Worm (Caenorhabditis elegans) whole organism, L1 larva: ENCODE results near the gene fask-1.

Source experiments
- C16A3.4 ChIP-seq: fragments of 150-350 bp; optimal IDR thresholded peaks from 2 replicates; lab custom pipeline; 2014; ENCODE audit warnings: missing biosample characterization, missing genetic modification characterization
- F16B12.6 ChIP-seq: fragments of 150-350 bp; optimal IDR thresholded peaks from 2 replicates; lab custom pipeline; 2014; ENCODE audit warnings: missing biosample characterization, missing genetic modification characterization
- alr-1 ChIP-seq: fragments of 200-800 bp; sonication (Bioruptor generic); optimal IDR thresholded peaks from 2 replicates; lab custom pipeline; 2018; ENCODE audit warnings: borderline replicate concordance, mild to moderate bottlenecking, missing genetic modification characterization, missing compliant biosample characterization
- aly-2 ChIP-seq: fragments of 150-350 bp; optimal IDR thresholded peaks from 2 replicates; lab custom pipeline; 2014; ENCODE audit warnings: missing biosample characterization, missing genetic modification characterization
- blmp-1 ChIP-seq: fragments of 150-350 bp; optimal IDR thresholded peaks from 2 replicates; lab custom pipeline; 2014; ENCODE audit warnings: missing biosample characterization, missing genetic modification characterization
- ceh-8 ChIP-seq: fragments of 200-800 bp; sonication (Bioruptor generic); optimal IDR thresholded peaks from 2 replicates; lab custom pipeline; 2018; ENCODE audit warnings: mild to moderate bottlenecking, missing genetic modification characterization, moderate library complexity, missing compliant biosample characterization
- ceh-88 ChIP-seq: fragments of 200-800 bp; sonication (Bioruptor generic); IDR thresholded peaks from 2 replicates; pipeline ENCODE4 v1.3.6; 2022; ENCODE audit warnings: missing genetic modification characterization, missing compliant biosample characterization
- ceh-90 ChIP-seq: sonication (generic microtip); optimal IDR thresholded peaks from 2 replicates; lab custom pipeline; 2016; ENCODE audit warnings: missing genetic modification characterization, missing compliant biosample characterization
- efl-1 ChIP-seq, 4 experiments: fragments of 150-350 bp; optimal IDR thresholded peaks in 3 of 4; peaks in 1 of 4; 1 replicate in 1 of 4; 2 replicates in 3 of 4; lab custom pipeline; 2014; ENCODE audit warnings: missing biosample characterization in 2 of 4, missing genetic modification characterization in 2 of 4, missing genetic modification reagents in 2 of 4
- egl-13 ChIP-seq: sonication (generic microtip); optimal IDR thresholded peaks from 2 replicates; lab custom pipeline; 2016; ENCODE audit warnings: missing genotype, missing genetic modification reagents, missing genetic modification characterization, missing compliant biosample characterization
- egl-27 ChIP-seq, 2 experiments: fragments of 150-350 bp in 1 of 2; sonication (generic microtip); optimal IDR thresholded peaks; 3 replicates each; lab custom pipeline; 2017 to 2018; ENCODE audit warnings: missing biosample characterization in 2 of 2, missing genetic modification characterization in 2 of 2, missing genetic modification reagents in 2 of 2
- elt-3 ChIP-seq, 6 experiments: fragments of 150-350 bp in 1 of 6; sonication (generic microtip); optimal IDR thresholded peaks; 2 replicates each; lab custom pipeline; 2017 to 2018; ENCODE audit warnings: missing biosample characterization in 6 of 6, missing genetic modification characterization in 6 of 6, inconsistent platforms in 1 of 6
- ets-5 ChIP-seq: fragments of 200-800 bp; sonication (Bioruptor generic); IDR thresholded peaks from 2 replicates; pipeline ENCODE4 v1.3.6; 2022; ENCODE audit warnings: missing genetic modification characterization, missing compliant biosample characterization
- fkh-4 ChIP-seq: sonication (generic microtip); optimal IDR thresholded peaks from 2 replicates; lab custom pipeline; 2016; ENCODE audit warnings: missing compliant biosample characterization, missing genetic modification characterization, borderline replicate concordance
- fkh-8 ChIP-seq: sonication (generic microtip); optimal IDR thresholded peaks from 2 replicates; lab custom pipeline; 2016; ENCODE audit warnings: mild to moderate bottlenecking, missing genetic modification characterization, missing compliant biosample characterization
- grh-1 ChIP-seq: fragments of 200-800 bp; sonication (Bioruptor generic); IDR thresholded peaks from 2 replicates; pipeline ENCODE4 v1.3.6; 2022; ENCODE audit warnings: missing genetic modification reagents, missing genetic modification characterization, missing compliant biosample characterization
- hlh-17 ChIP-seq: fragments of 200-800 bp; sonication (Bioruptor generic); optimal IDR thresholded peaks from 2 replicates; lab custom pipeline; 2018; ENCODE audit warnings: missing genetic modification characterization, mild to moderate bottlenecking, missing compliant biosample characterization, moderate library complexity, borderline replicate concordance
- hpl-2 ChIP-seq: fragments of 150-350 bp; optimal IDR thresholded peaks from 2 replicates; lab custom pipeline; 2014; ENCODE audit warnings: missing biosample characterization, missing genetic modification reagents, missing genetic modification characterization
- irx-1 ChIP-seq: sonication (generic microtip); optimal IDR thresholded peaks from 2 replicates; lab custom pipeline; 2016; ENCODE audit warnings: missing genetic modification characterization, missing compliant biosample characterization
- jun-1 ChIP-seq: fragments of 150-350 bp; optimal IDR thresholded peaks from 2 replicates; lab custom pipeline; 2014; ENCODE audit warnings: missing biosample characterization, missing genetic modification reagents, missing genetic modification characterization
- lin-13 ChIP-seq: fragments of 150-350 bp; optimal IDR thresholded peaks from 2 replicates; lab custom pipeline; 2014; ENCODE audit warnings: missing biosample characterization, missing genetic modification reagents, missing genetic modification characterization
- lin-39 ChIP-seq: fragments of 150-350 bp; optimal IDR thresholded peaks from 2 replicates; lab custom pipeline; 2014; ENCODE audit warnings: missing biosample characterization, missing genetic modification reagents, missing genetic modification characterization
- lir-3 ChIP-seq: sonication (generic microtip); optimal IDR thresholded peaks from 2 replicates; lab custom pipeline; 2016; ENCODE audit warnings: mild to moderate bottlenecking, missing genetic modification characterization, moderate library complexity, missing compliant biosample characterization; ENCODE audit not compliant: poor library complexity
- lsy-2 ChIP-seq, 2 experiments: fragments of 150-350 bp; optimal IDR thresholded peaks; 2 replicates each; lab custom pipeline; 2014; ENCODE audit warnings: missing biosample characterization in 2 of 2, missing genetic modification characterization in 2 of 2
- mab-9 ChIP-seq: fragments of 200-800 bp; sonication (Bioruptor generic); IDR thresholded peaks from 2 replicates; pipeline ENCODE4 v1.3.6; 2022; ENCODE audit warnings: missing genetic modification reagents, missing genetic modification characterization, missing compliant biosample characterization
- mef-2 ChIP-seq: fragments of 150-350 bp; optimal IDR thresholded peaks from 2 replicates; lab custom pipeline; 2014; ENCODE audit warnings: missing biosample characterization, missing genetic modification characterization
- mep-1 ChIP-seq: fragments of 150-350 bp; optimal IDR thresholded peaks from 2 replicates; lab custom pipeline; 2014; ENCODE audit warnings: missing biosample characterization, missing genetic modification characterization
- nhr-11 ChIP-seq: fragments of 150-350 bp; optimal IDR thresholded peaks from 2 replicates; lab custom pipeline; 2014; ENCODE audit warnings: missing biosample characterization, missing genetic modification characterization
- nhr-12 ChIP-seq: sonication (generic microtip); optimal IDR thresholded peaks from 2 replicates; lab custom pipeline; 2017; ENCODE audit warnings: missing biosample characterization, missing genetic modification characterization
- nhr-237 ChIP-seq: fragments of 150-350 bp; optimal IDR thresholded peaks from 2 replicates; lab custom pipeline; 2014; ENCODE audit warnings: missing biosample characterization, missing genetic modification characterization
- nhr-28 ChIP-seq: fragments of 150-350 bp; optimal IDR thresholded peaks from 2 replicates; lab custom pipeline; 2014; ENCODE audit warnings: missing biosample characterization, missing genetic modification characterization
- nhr-71 ChIP-seq: sonication (generic microtip); optimal IDR thresholded peaks from 2 replicates; lab custom pipeline; 2016; ENCODE audit warnings: mild to moderate bottlenecking, missing genetic modification characterization, moderate library complexity, missing compliant biosample characterization
- nhr-77 ChIP-seq: fragments of 150-350 bp; optimal IDR thresholded peaks from 2 replicates; lab custom pipeline; 2014; ENCODE audit warnings: missing biosample characterization, missing genetic modification characterization
- nhr-84 ChIP-seq: sonication (generic microtip); optimal IDR thresholded peaks from 2 replicates; lab custom pipeline; 2017; ENCODE audit warnings: missing biosample characterization, missing genetic modification characterization
- nhr-85 ChIP-seq: sonication (generic microtip); peaks from one replicate; lab custom pipeline; 2016; ENCODE audit warnings: missing genetic modification characterization, inconsistent platforms, missing compliant biosample characterization
- nhr-90 ChIP-seq: sonication (generic microtip); optimal IDR thresholded peaks from 2 replicates; lab custom pipeline; 2016; ENCODE audit warnings: mild to moderate bottlenecking, missing genetic modification characterization, missing compliant biosample characterization; ENCODE audit not compliant: poor library complexity
- pqm-1 ChIP-seq: sonication (generic microtip); optimal IDR thresholded peaks from 3 replicates; lab custom pipeline; 2017; ENCODE audit warnings: missing biosample characterization, missing genetic modification characterization
- rnt-1 ChIP-seq: sonication (generic microtip); optimal IDR thresholded peaks from 2 replicates; lab custom pipeline; 2016; ENCODE audit warnings: mild to moderate bottlenecking, missing genetic modification characterization, moderate library complexity, missing compliant biosample characterization
- snpc-4 ChIP-seq: fragments of 150-350 bp; optimal IDR thresholded peaks from 2 replicates; lab custom pipeline; 2014; ENCODE audit warnings: missing biosample characterization, missing genetic modification characterization
- snu-23 ChIP-seq: sonication (generic microtip); optimal IDR thresholded peaks from 2 replicates; lab custom pipeline; 2016; ENCODE audit warnings: missing genetic modification characterization, missing compliant biosample characterization
- unc-130 ChIP-seq: fragments of 150-350 bp; optimal IDR thresholded peaks from 2 replicates; lab custom pipeline; 2017; ENCODE audit warnings: missing biosample characterization, missing genetic modification characterization, inconsistent platforms
- unc-30 ChIP-seq: sonication (generic microtip); optimal IDR thresholded peaks from 2 replicates; lab custom pipeline; 2017; ENCODE audit warnings: missing biosample characterization, missing genetic modification characterization
- unc-98 ChIP-seq: fragments of 200-800 bp; sonication (Bioruptor generic); IDR thresholded peaks from 2 replicates; pipeline ENCODE4 v1.3.6; 2022; ENCODE audit warnings: missing genetic modification characterization, missing compliant biosample characterization
- vab-15 ChIP-seq: sonication (generic microtip); optimal IDR thresholded peaks from 2 replicates; lab custom pipeline; 2017; ENCODE audit warnings: missing genotype, mild to moderate bottlenecking, missing genetic modification characterization, missing compliant biosample characterization
- zag-1 ChIP-seq: fragments of 150-350 bp; optimal IDR thresholded peaks from 2 replicates; lab custom pipeline; 2014; ENCODE audit warnings: missing biosample characterization, missing genetic modification characterization
- zip-4 ChIP-seq: fragments of 200-800 bp; sonication (Bioruptor generic); optimal IDR thresholded peaks from 2 replicates; lab custom pipeline; 2018; ENCODE audit warnings: mild to moderate bottlenecking, missing genetic modification characterization, moderate library complexity, missing compliant biosample characterization
- ztf-4 ChIP-seq: fragments of 150-350 bp; optimal IDR thresholded peaks from 2 replicates; lab custom pipeline; 2014; ENCODE audit warnings: missing biosample characterization, missing genetic modification characterization

fask-1 gene

DNA sequence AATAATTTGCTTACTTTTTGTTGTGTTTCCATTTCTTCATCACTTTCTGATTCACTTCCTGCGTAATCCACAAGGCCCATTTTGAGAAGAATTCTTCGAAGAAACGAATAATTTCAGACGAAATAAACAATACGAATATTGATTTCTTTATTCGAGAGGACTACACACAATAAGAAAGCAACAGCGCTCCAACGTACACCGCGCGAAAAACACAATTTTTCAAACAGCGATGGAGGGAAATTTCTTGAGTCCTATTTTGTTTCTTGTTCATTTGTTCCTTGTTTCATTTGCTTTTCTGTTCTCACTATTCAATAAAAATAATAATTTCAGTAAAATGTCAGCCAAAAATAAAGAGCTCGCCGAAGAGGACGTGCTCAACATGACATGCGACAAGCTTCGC, 6.8 kb upstream of the fask-1 start, which contains the start of the genes prcc-1 and C39E9.12 (continued):
- no peak for TF ChIP-seq grh-1 (GFP tag; lab: Robert Waterston, UW)

DNA sequence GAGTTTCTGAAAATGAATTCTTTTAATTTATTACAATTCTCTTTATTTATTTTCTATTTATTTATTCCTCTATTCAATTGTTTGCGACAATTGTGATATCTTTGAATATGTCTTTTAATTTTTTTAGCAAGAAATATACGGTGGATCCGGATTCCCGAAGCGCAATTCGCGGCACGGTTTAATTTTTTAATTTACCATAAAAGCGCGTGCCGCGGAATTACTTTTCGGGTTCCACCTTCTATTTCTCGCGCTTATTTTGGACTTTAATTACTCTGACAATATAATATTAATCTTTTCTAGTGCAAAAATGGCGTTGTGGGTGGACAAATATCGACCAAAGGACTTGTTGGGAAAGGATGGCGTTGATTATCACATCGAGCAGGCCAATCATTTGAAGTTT, 5.1 kb upstream of the fask-1 start, which contains the start of gene rfc-3:
rfc-3 (plus strand) TSS at position 301 of the 400 bp plus-strand sequence.
- TF ChIP-seq efl-1 (optimal IDR thresholded peaks at IDR 0.05; lab: Kevin White, UChicago) (no peak), efl-1 (GFP tag; optimal IDR thresholded peaks at IDR 0.05 in 1 of 2; lab: Kevin White, UChicago) (peak in 1 of 2 experiments; percentile 57), F16B12.6 (tag; lab: Kevin White, UChicago) (no peak), mep-1 (tag; lab: Kevin White, UChicago) (no peak)

DNA sequence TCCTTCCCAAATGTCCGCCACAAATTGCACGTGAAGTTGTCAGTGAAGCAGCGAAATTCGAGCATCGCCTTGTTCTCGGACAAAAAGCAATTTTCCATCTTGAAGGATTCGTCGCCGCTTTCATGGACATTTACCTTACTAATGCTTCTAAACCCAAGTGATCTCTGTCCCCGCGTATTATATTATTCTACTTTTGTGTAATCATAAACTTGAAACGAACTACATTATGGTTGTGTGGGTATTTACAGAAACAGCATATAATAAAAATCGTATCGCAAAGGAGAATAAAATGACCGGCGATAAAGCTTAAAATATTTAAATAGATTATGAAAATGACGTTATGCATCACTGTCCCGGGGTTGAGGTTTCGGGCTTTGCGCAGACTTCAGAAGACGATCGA, 3.7 kb upstream of the fask-1 start:
- no peak for TF ChIP-seq zip-4
- peak; percentile 13 for TF ChIP-seq aly-2 (tag; lab: Kevin White, UChicago)

DNA sequence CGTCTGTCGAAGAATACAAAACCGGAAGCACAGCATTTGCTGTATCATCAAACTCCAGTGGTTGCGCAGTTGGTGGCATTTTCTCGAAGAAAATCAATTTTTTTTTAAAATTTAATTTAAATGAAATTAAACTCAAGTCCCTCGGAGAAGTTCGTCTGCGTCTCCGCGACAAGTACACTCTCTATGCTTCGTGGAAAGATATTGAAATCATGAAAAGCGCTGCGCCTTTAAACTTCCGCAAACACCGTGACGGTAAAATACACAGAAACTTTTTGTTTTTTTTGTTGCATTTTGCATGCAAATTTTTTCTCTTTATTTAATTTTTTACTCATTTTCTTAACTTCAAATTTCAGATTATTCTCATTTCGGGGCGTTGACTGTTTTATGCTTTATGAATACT, 1.9 kb upstream of the fask-1 start, which contains the start of the genes dli-1, tin-9.2 and exos-4.1:
dli-1 (minus strand) TSS at position 141 of the 400 bp plus-strand sequence.
tin-9.2 (plus strand) TSS at position 344 of the 400 bp plus-strand sequence.
exos-4.1 (plus strand) TSS at position 348 of the 400 bp plus-strand sequence.
- TF ChIP-seq vab-15 (tag; lab: Kevin White, UChicago) (no peak), nhr-71 (peak; percentile 88), nhr-12 (tag; lab: Kevin White, UChicago) (no peak), lin-39 (tag; lab: Kevin White, UChicago) (peak; percentile 73), nhr-84 (tag; lab: Kevin White, UChicago) (no peak), nhr-28 (no peak), snu-23 (GFP tag; lab: Kevin White, UChicago) (peak; percentile 86), nhr-85 (tag; lab: Kevin White, UChicago) (peak; percentile 83), nhr-237 (tag; lab: Kevin White, UChicago) (no peak), lsy-2 (tag; optimal IDR thresholded peaks at IDR 0.05; lab: Kevin White, UChicago) (peak; percentile 89 to 90), rnt-1 (tag; lab: Kevin White, UChicago) (peak; percentile 69), zag-1 (no peak), pqm-1 (tag; lab: Kevin White, UChicago) (no peak), snpc-4 (tag; lab: Kevin White, UChicago) (peak; percentile 57), fkh-8 (tag; lab: Kevin White, UChicago) (peak; percentile 50), C16A3.4 (tag; lab: Kevin White, UChicago) (peak; percentile 53), nhr-77 (peak; percentile 17), alr-1 (tag; lab: Kevin White, UChicago) (no peak), unc-30 (tag; lab: Kevin White, UChicago) (no peak), irx-1 (tag; lab: Kevin White, UChicago) (peak; percentile 51), unc-130 (tag; lab: Kevin White, UChicago) (no peak), mef-2 (tag; lab: Kevin White, UChicago) (no peak), fkh-4 (no peak), lin-13 (peak; percentile 25), ceh-8 (no peak), ztf-4 (tag; lab: Kevin White, UChicago) (no peak), nhr-11 (tag; lab: Kevin White, UChicago) (peak; percentile 33), unc-98 (GFP tag; lab: Robert Waterston, UW) (no peak), ets-5 (GFP tag; lab: Robert Waterston, UW) (no peak), hpl-2 (GFP tag; lab: Kevin White, UChicago) (no peak), elt-3 (tag; optimal IDR thresholded peaks at IDR 0.05; lab: Kevin White, UChicago) (peak in 1 of 6 experiments; percentile 39), hlh-17 (GFP tag; lab: Kevin White, UChicago) (no peak), nhr-90 (tag; lab: Kevin White, UChicago) (peak; percentile 63), egl-13 (peak; percentile 49), ceh-90 (no peak), mab-9 (GFP tag; lab: Robert Waterston, UW) (peak; percentile 10; the same call in 1 of the 2 replicates), blmp-1 (tag; lab: Kevin White, UChicago) (peak; percentile 62), egl-27 (tag; optimal IDR thresholded peaks at IDR 0.05; lab: Kevin White, UChicago) (no peak), ceh-88 (no peak), jun-1 (tag; lab: Kevin White, UChicago) (peak; percentile 14), lir-3 (tag; lab: Kevin White, UChicago) (peak; percentile 46)
